Fruit fly (Drosophila melanogaster): ENCODE data around the gene Cox11.

Gene Cox11

DNA sequence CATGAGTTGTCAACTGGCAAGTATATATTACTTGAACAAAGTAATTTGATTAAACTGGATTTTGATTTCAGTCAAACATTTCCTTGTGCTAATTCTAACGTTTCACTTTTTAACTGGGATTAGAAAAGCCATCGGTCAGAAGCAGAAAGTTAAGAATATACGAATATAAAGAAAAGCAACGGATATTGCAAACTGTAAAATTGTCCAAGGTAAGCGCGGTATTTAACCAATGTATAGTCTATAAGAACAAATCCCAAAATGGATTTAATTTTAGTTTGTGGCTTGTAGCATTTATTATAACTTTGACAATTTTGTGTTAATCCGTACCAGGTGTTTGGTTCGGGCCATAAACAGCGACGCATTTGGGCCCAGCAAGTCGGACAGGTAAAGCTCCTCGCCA is 24.8 kb downstream of the Cox11 start, which contains the start of gene CG18269:
Gene CG18269, plus strand, starts transcription at position 301 of the 400 bp plus-strand sequence.
- TF ChIP-seq dpn (GFP tag; optimal IDR thresholded peaks at IDR 0.05) (no peak), CG2120 (GFP tag; optimal IDR thresholded peaks at IDR 0.05) (no peak), sd (tag; optimal IDR thresholded peaks at IDR 0.05) (no peak), TFAM (GFP tag; optimal IDR thresholded peaks at IDR 0.05) (no peak), MBD-R2 (GFP tag; IDR thresholded peaks at IDR 0.05) (no peak), HLH54F (GFP tag; optimal IDR thresholded peaks at IDR 0.05) (no peak), CG16815 (GFP tag; optimal IDR thresholded peaks at IDR 0.05) (no peak), Xbp1 (GFP tag; optimal IDR thresholded peaks at IDR 0.05) (no peak), CG16813 (GFP tag; IDR thresholded peaks at IDR 0.05; ENCODE audit: partially characterized antibody) (no peak), Lim3 (GFP tag; IDR thresholded peaks at IDR 0.05) (no peak)

DNA sequence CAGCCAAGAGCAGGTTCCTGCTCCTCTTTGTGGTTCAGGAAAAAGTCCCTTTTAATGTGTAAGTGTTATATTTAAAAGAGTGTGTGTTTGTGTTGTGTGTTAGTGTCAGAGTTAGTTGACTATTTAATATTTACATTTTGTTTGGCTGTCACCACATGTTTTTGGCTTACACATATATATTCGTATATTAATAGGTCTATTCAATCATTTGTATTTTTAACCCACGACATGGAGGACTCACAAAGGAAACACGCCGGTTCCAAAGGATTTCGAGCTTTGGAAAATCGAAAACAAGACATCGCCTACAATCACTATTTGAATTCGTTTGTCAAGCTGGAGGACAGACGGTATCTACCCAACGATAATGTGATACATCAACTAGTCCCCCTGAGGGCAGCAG is 27.0 kb downstream of the Cox11 start, which contains the start of the genes CG14013 and CG14017:
Gene CG14013, minus strand, starts transcription at position 101 of the 400 bp plus-strand sequence.
Gene CG14017, plus strand, starts transcription at position 148 of the 400 bp plus-strand sequence.
- TF ChIP-seq CG7372 (GFP tag; IDR thresholded peaks at IDR 0.05): no peak

DNA sequence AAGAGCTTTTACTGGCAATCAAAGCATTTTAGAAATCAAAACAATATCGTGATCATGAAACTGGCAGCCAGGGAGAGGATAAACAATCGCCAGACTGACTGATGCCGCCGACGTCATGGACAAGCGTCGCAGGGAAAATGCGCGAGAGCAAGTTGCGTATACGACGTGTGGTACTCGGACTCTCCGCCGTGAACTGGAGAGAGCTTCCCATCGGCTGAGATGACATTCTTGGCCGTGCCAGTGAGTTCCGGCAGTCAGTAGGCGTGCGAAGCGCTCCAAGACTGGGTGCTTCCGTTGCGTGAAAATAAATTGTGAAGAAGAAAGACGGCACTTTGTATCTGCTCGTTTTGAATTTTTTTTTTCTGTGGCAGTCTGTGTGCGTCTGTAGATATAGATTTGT is 28.1 kb downstream of the Cox11 start, which contains the start of gene GluRIIA:
Gene GluRIIA, plus strand, starts transcription at position 255 of the 400 bp plus-strand sequence.
- TF ChIP-seq CG4360 (GFP tag; IDR thresholded peaks at IDR 0.05) (no peak), sd (tag; optimal IDR thresholded peaks at IDR 0.05) (peak; percentile 54), CG3065 (GFP tag; optimal IDR thresholded peaks at IDR 0.05) (no peak), Trl (optimal IDR thresholded peaks at IDR 0.05) (peak; percentile 10 to 34), Trl (GFP tag; optimal IDR thresholded peaks at IDR 0.05) (no peak), Jarid2 (GFP tag; optimal IDR thresholded peaks at IDR 0.05) (peak; percentile 21), CG7372 (GFP tag; IDR thresholded peaks at IDR 0.05) (peak; percentile 58; the same call in 1 of the 2 replicates), E2f2 (GFP tag; IDR thresholded peaks at IDR 0.05) (no peak), CG12104 (GFP tag; optimal IDR thresholded peaks at IDR 0.05) (no peak), grn (GFP tag; optimal IDR thresholded peaks at IDR 0.05) (no peak), Ets65A (GFP tag) (peak; percentile 64), Med (GFP tag) (peak; percentile 70), chinmo (GFP tag; IDR thresholded peaks at IDR 0.05; ENCODE audit: partially characterized antibody) (0 out of 4 replicates have a peak, but pooled peaks have one; percentile 42), Bgb (GFP tag; IDR thresholded peaks at IDR 0.05; ENCODE audit: partially characterized antibody) (no peak), sr (GFP tag; IDR thresholded peaks at IDR 0.05) (peak; percentile 84)

- TF ChIP-seq mld (GFP tag; IDR thresholded peaks at IDR 0.05; ENCODE audit: partially characterized antibody) (no peak), HHEX (GFP tag; optimal IDR thresholded peaks at IDR 0.05) (no peak), CG2712 (tag; optimal IDR thresholded peaks at IDR 0.05) (peak; percentile 54), gfzf (GFP tag; optimal IDR thresholded peaks at IDR 0.05) (no peak), phol (tag; optimal IDR thresholded peaks at IDR 0.05) (peak; percentile 45), sna (GFP tag; IDR thresholded peaks at IDR 0.05; ENCODE audit: partially characterized antibody) (no peak), trem (tag; optimal IDR thresholded peaks at IDR 0.05) (no peak), ind (GFP tag; optimal IDR thresholded peaks at IDR 0.05) (no peak), tgo (GFP tag; IDR thresholded peaks at IDR 0.05) (no peak), CG8359 (GFP tag; optimal IDR thresholded peaks at IDR 0.05; ENCODE audit: borderline replicate concordance) (no peak), Fer1 (GFP tag; optimal IDR thresholded peaks at IDR 0.05) (no peak), ERR (GFP tag; optimal IDR thresholded peaks at IDR 0.05) (no peak), CG1832 (GFP tag; optimal IDR thresholded peaks at IDR 0.05) (no peak), gcm (GFP tag; optimal IDR thresholded peaks at IDR 0.05) (no peak), CG13894 (tag; optimal IDR thresholded peaks at IDR 0.05) (no peak), Spps (tag; optimal IDR thresholded peaks at IDR 0.05) (no peak), bsh (GFP tag; optimal IDR thresholded peaks at IDR 0.05) (peak in 1 of 2 experiments; percentile 40), Pdp1 (GFP tag; optimal IDR thresholded peaks at IDR 0.05) (no peak), CG8290 (GFP tag; optimal IDR thresholded peaks at IDR 0.05) (no peak), CG8290 (tag; optimal IDR thresholded peaks at IDR 0.05) (no peak), CG18262 (tag; optimal IDR thresholded peaks at IDR 0.05) (peak; percentile 64), CG10543 (GFP tag; optimal IDR thresholded peaks at IDR 0.05) (peak; percentile 34)
Measured at dm6 chr2L:5558809-5559392, 32.1 kb downstream of the Cox11 start, which contains the start of gene GluRIIB. TSS of gene GluRIIB (plus strand) at chr2L:5559342.

All from whole organism, embryonic.